Worm (Caenorhabditis elegans) whole organism, L3 larva: Measurements from ENCODE around the gene srh-15.

Source experiments
- ceh-82 ChIP-seq: fragments of 150-350 bp; optimal IDR thresholded peaks from 2 replicates; lab custom pipeline; 2014; ENCODE audit warnings: missing biosample characterization, missing genetic modification characterization
- egl-27 ChIP-seq: sonication (generic microtip); optimal IDR thresholded peaks from 4 replicates; lab custom pipeline; 2017; ENCODE audit warnings: missing biosample characterization, missing genetic modification reagents, missing genetic modification characterization
- fkh-2 ChIP-seq: fragments of 150-350 bp; optimal IDR thresholded peaks from 2 replicates; lab custom pipeline; 2014; ENCODE audit warnings: missing biosample characterization, missing genetic modification reagents, missing genetic modification characterization
- fos-1 ChIP-seq: fragments of 150-350 bp; optimal IDR thresholded peaks from 2 replicates; lab custom pipeline; 2014; ENCODE audit warnings: missing biosample characterization, missing genetic modification characterization
- mdl-1 ChIP-seq: fragments of 150-350 bp; optimal IDR thresholded peaks from 2 replicates; lab custom pipeline; 2014; ENCODE audit warnings: missing biosample characterization, missing genetic modification characterization
- nhr-12 ChIP-seq: fragments of 150-350 bp; optimal IDR thresholded peaks from 2 replicates; lab custom pipeline; 2014; ENCODE audit warnings: missing biosample characterization, missing genetic modification characterization
- nhr-237 ChIP-seq: fragments of 150-350 bp; optimal IDR thresholded peaks from 2 replicates; lab custom pipeline; 2014; ENCODE audit warnings: missing biosample characterization, missing genetic modification characterization
- nhr-76 ChIP-seq: fragments of 150-350 bp; sonication (generic microtip); optimal IDR thresholded peaks from 5 replicates; lab custom pipeline; 2014; ENCODE audit warnings: missing biosample characterization, missing genetic modification characterization
- skn-1 ChIP-seq: fragments of 150-350 bp; optimal IDR thresholded peaks from 2 replicates; lab custom pipeline; 2014; ENCODE audit warnings: missing biosample characterization, missing genetic modification characterization
- snpc-4 ChIP-seq: fragments of 150-350 bp; optimal IDR thresholded peaks from 2 replicates; lab custom pipeline; 2014; ENCODE audit warnings: missing biosample characterization, missing genetic modification characterization
- unc-39 ChIP-seq: sonication (generic microtip); optimal IDR thresholded peaks from 4 replicates; lab custom pipeline; 2017; ENCODE audit warnings: missing biosample characterization, missing genetic modification characterization
- unc-62 ChIP-seq: fragments of 150-350 bp; sonication (generic microtip); optimal IDR thresholded peaks from 4 replicates; lab custom pipeline; 2014; ENCODE audit warnings: missing biosample characterization, missing genetic modification reagents, missing genetic modification characterization
- ztf-4 ChIP-seq: fragments of 150-350 bp; optimal IDR thresholded peaks from 2 replicates; lab custom pipeline; 2014; ENCODE audit warnings: missing biosample characterization, missing genetic modification characterization

DNA sequence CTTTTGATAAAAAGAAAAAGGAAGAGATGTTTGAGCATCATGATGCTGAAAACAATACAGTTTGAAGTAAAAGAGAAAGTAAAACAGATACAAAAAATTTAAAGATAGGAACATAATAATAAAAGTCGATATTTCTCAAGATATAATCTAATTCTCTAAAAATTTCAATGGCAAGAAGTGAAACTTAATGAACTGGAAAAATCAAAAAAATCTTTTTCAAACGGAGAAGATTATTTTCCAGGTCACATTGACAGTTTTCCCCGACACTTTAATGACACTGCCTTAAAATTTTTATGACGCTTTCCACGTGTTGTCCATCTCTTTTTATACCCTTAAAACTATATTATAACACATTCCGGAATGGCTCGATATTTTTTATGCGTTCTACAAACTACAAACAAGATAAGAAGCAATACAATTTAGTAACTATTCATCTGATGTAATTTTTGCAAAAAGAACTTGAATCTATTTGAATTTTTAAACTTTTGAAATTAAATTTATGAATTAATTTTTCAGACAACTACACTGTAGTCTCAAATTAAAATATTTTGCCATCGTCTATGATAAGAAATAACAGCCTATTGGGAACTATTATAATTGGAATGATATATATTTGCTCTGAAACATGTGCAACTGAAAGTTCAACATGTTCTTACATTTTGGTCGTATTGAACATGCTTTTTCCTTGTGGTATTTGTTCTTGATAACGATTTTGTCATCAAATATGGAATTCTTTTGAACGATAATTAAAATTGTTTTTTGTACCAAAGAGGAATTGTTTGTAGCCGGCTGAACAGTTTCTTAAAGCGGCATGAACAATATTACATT, 4.4 kb downstream of the srh-15 start, which contains the start of gene C50B6.7:
- TF ChIP-seq nhr-237 (tag; lab: Kevin White, UChicago) (no peak), nhr-12 (tag; lab: Kevin White, UChicago) (no peak), fkh-2 (no peak), fos-1 (tag; lab: Kevin White, UChicago) (no peak), ztf-4 (tag; lab: Kevin White, UChicago) (no peak), unc-62 (GFP tag; lab: Kevin White, UChicago) (no peak), mdl-1 (no peak), nhr-76 (no peak), unc-39 (tag; lab: Kevin White, UChicago) (no peak), skn-1 (tag; lab: Kevin White, UChicago) (no peak), egl-27 (tag; lab: Kevin White, UChicago) (no peak), ceh-82 (tag; lab: Kevin White, UChicago) (no peak), snpc-4 (tag; lab: Kevin White, UChicago) (no peak)
